Worm (Caenorhabditis elegans): ENCODE measurements around the gene Y57G11B.6.

DNA sequence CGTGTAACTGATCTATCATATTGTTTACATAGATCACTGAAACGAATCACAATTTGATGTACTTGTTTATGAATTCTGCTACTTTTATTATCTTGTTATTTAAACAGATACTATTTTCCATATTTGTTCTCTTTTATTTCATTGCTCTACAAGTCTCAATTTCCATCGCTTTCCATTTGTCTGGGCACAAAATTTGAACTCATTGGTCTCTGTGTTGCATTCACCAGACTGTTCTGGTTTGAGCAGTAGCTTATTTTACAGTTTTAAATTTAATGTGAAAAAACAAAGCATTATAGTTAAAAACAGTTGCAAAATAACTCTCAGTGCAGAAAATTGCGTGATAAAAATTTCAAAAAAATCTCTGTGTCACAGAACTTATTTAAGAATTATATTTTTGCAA lies 32.9 kb upstream of the Y57G11B.6 start:
- TF ChIP-seq alr-1 (tag; optimal IDR thresholded peaks at IDR 0.05) (no peak), egl-27 (tag; optimal IDR thresholded peaks at IDR 0.05) (no peak), blmp-1 (tag; optimal IDR thresholded peaks at IDR 0.05; ENCODE audit: insufficient read depth) (no peak), fos-1 (tag; optimal IDR thresholded peaks at IDR 0.05) (no peak), zag-1 (tag; optimal IDR thresholded peaks at IDR 0.05) (no peak), gmeb-1 (tag; optimal IDR thresholded peaks at IDR 0.05) (no peak), ztf-4 (tag; optimal IDR thresholded peaks at IDR 0.05) (no peak)
